Worm (Caenorhabditis elegans): ENCODE measurements around the gene T20B3.14.

- no peak for TF ChIP-seq ceh-9 (tag; optimal IDR thresholded peaks at IDR 0.05)
- TF ChIP-seq sox-4 (tag; optimal IDR thresholded peaks at IDR 0.05): no peak
- no peak for TF ChIP-seq pqm-1 (tag; optimal IDR thresholded peaks at IDR 0.05)
- TF ChIP-seq gmeb-2 (tag; optimal IDR thresholded peaks at IDR 0.05): no peak
- no peak for TF ChIP-seq K02D7.2 (tag; optimal IDR thresholded peaks at IDR 0.05)
- no peak for TF ChIP-seq nfya-1 (tag; optimal IDR thresholded peaks at IDR 0.05)
- TF ChIP-seq elt-2 (tag; optimal IDR thresholded peaks at IDR 0.05): no peak
- TF ChIP-seq unc-42 (tag; optimal IDR thresholded peaks at IDR 0.05): no peak
- no peak for TF ChIP-seq nhr-11 (tag; optimal IDR thresholded peaks at IDR 0.05)
Measured at ce11 chrV:16842941-16843340, 21.8 kb upstream of the T20B3.14 start, which contains the start of gene clec-25.
